Fruit fly (Drosophila melanogaster) whole organism, adult: ENCODE data around the gene CG18547.

ENCODE experiments used
- CG11617 ChIP-seq: fragments of 200-800 bp; sonication (Bioruptor generic); optimal IDR thresholded peaks from 2 replicates; lab custom pipeline; 2017; ENCODE audit warnings: mild to moderate bottlenecking, missing biosample characterization, missing genetic modification reagents, missing genetic modification characterization
- CG12768 ChIP-seq: fragments of 200-800 bp; sonication (Bioruptor generic); optimal IDR thresholded peaks from 2 replicates; lab custom pipeline; 2017; ENCODE audit warnings: missing biosample characterization, missing genetic modification characterization, mild to moderate bottlenecking, moderate library complexity, missing genetic modification reagents
- CG14711 ChIP-seq: fragments of 200-800 bp; sonication (Bioruptor generic); optimal IDR thresholded peaks from 2 replicates; lab custom pipeline; 2018; ENCODE audit warnings: missing biosample characterization, mild to moderate bottlenecking, missing genetic modification characterization, moderate library complexity
- CG1620 ChIP-seq: fragments of 200-800 bp; sonication (Bioruptor generic); optimal IDR thresholded peaks from 2 replicates; lab custom pipeline; 2016; ENCODE audit warnings: missing biosample characterization, missing genetic modification characterization
- CG33017 ChIP-seq: fragments of 200-800 bp; sonication (Bioruptor generic); optimal IDR thresholded peaks from 2 replicates; lab custom pipeline; 2018; ENCODE audit warnings: missing biosample characterization, mild to moderate bottlenecking, missing genetic modification characterization, moderate library complexity
- CG5204 ChIP-seq: fragments of 200-800 bp; sonication (Bioruptor generic); optimal IDR thresholded peaks from 2 replicates; lab custom pipeline; 2016; ENCODE audit warnings: missing biosample characterization, missing genetic modification characterization
- CG7045 ChIP-seq: fragments of 200-800 bp; sonication (Bioruptor generic); optimal IDR thresholded peaks from 2 replicates; lab custom pipeline; 2017; ENCODE audit warnings: missing biosample characterization, mild to moderate bottlenecking, missing genetic modification characterization
- CG7101 ChIP-seq: fragments of 200-800 bp; sonication (Bioruptor generic); optimal IDR thresholded peaks from 2 replicates; lab custom pipeline; 2018; ENCODE audit warnings: missing biosample characterization, mild to moderate bottlenecking, missing genetic modification characterization, moderate library complexity
- Clk ChIP-seq: fragments of 200-800 bp; sonication (Bioruptor generic); optimal IDR thresholded peaks from 2 replicates; lab custom pipeline; 2017; ENCODE audit warnings: missing biosample characterization, missing genetic modification characterization
- Crg-1 ChIP-seq: fragments of 200-800 bp; sonication (Bioruptor generic); optimal IDR thresholded peaks from 2 replicates; lab custom pipeline; 2016; ENCODE audit warnings: missing biosample characterization, missing genetic modification characterization
- Hr96 ChIP-seq: fragments of 200-800 bp; sonication (Bioruptor generic); optimal IDR thresholded peaks from 2 replicates; lab custom pipeline; 2016; ENCODE audit warnings: missing biosample characterization, missing genetic modification characterization
- Mnt ChIP-seq: fragments of 200-800 bp; sonication (Bioruptor generic); optimal IDR thresholded peaks from 2 replicates; lab custom pipeline; 2016; ENCODE audit warnings: missing biosample characterization, mild to moderate bottlenecking, missing genetic modification characterization
- bab1 ChIP-seq: fragments of 200-800 bp; sonication (Bioruptor generic); optimal IDR thresholded peaks from 3 replicates; lab custom pipeline; 2019; ENCODE audit warnings: missing biosample characterization, mild to moderate bottlenecking, missing genetic modification characterization, moderate library complexity
- cic ChIP-seq: fragments of 200-800 bp; sonication (Bioruptor generic); optimal IDR thresholded peaks from 2 replicates; lab custom pipeline; 2017; ENCODE audit warnings: missing biosample characterization, mild to moderate bottlenecking, missing genetic modification characterization, moderate library complexity
- cnc ChIP-seq, 2 experiments: fragments of >200 bp; optimal IDR thresholded peaks; 2 replicates each; lab custom pipeline; 2017
- kay ChIP-seq: fragments of 200-800 bp; sonication (Bioruptor generic); peaks from one replicate; lab custom pipeline; 2016; ENCODE audit warnings: missing biosample characterization, missing genetic modification characterization, borderline replicate concordance
- pad ChIP-seq: fragments of 200-800 bp; sonication (Bioruptor generic); optimal IDR thresholded peaks from 3 replicates; lab custom pipeline; 2017; ENCODE audit warnings: missing biosample characterization, missing genetic modification characterization, mild to moderate bottlenecking, moderate library complexity, missing genetic modification reagents
- tj ChIP-seq: fragments of 200-800 bp; sonication (Bioruptor generic); optimal IDR thresholded peaks from 3 replicates; lab custom pipeline; 2017; ENCODE audit warnings: missing biosample characterization, mild to moderate bottlenecking, missing genetic modification characterization, moderate library complexity
- toe ChIP-seq: fragments of 200-800 bp; sonication (Bioruptor generic); optimal IDR thresholded peaks from 2 replicates; lab custom pipeline; 2016; ENCODE audit warnings: missing biosample characterization, missing genetic modification characterization

The CG18547 gene

DNA sequence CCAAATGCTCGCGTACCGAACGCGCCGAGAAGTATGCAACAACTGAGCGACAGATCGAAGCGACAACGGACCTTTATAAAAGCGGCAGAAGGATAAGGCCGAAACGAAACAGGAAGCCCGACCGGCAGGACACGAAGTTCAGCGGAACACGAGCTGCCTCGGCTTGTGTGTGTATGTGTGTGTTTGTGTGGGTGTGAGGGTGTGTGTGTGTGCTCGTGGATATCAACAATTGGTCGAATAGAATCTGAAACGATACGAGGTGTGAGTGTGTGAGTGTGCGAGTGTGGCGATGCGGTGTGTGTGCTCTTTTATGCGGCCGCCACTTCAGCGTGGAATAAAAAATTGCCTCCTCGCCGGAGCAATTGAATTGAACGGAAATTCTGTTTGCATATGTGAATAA lies 25.2 kb upstream of the CG18547 start, which contains the start of gene Tk:
Gene Tk (minus strand): TSS at position 57 of the 400 bp plus-strand sequence.
- TF ChIP-seq Mnt (no peak), CG12768 (GFP tag; lab: Kevin White, UChicago) (no peak), toe (GFP tag; lab: Kevin White, UChicago) (no peak), Crg-1 (GFP tag; lab: Kevin White, UChicago) (no peak), cic (GFP tag; lab: Kevin White, UChicago) (no peak), tj (GFP tag; lab: Kevin White, UChicago) (no peak), CG33017 (tag; lab: Kevin White, UChicago) (no peak), Hr96 (GFP tag; lab: Kevin White, UChicago) (no peak), CG14711 (tag; lab: Kevin White, UChicago) (no peak), pad (GFP tag; lab: Kevin White, UChicago) (no peak), Clk (no peak), CG11617 (GFP tag; lab: Kevin White, UChicago) (no peak)

DNA sequence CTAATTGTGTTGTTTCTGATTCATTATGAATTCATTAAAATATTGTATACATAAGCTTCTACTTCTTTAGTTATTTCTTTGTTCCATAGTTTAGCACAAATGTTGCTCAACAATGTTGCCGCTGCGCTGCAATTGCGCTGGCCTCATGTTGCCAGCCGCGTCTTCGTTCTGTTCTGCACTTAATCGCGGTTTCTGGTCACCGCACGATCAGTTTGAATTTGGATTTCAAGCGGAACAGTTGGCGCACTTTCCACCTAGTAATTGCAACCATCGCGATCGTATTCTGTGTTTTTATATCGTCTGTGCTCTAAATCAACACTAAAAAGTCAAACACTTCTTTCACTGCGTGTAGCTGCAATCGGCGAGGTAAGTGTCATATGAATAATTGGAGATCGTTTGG lies 18.9 kb upstream of the CG18547 start, which contains the start of gene Ect3:
Gene Ect3 (plus strand): TSS at position 205 of the 400 bp plus-strand sequence.
- TF ChIP-seq toe (GFP tag; lab: Kevin White, UChicago) (no peak), tj (GFP tag; lab: Kevin White, UChicago) (peak; percentile 31)

dm6 chr3R:11998130-11998529 lies 17.9 kb upstream of the CG18547 start:
- no peak for TF ChIP-seq toe (GFP tag; lab: Kevin White, UChicago)
- no peak for TF ChIP-seq Clk
- TF ChIP-seq CG33017 (tag; lab: Kevin White, UChicago): no peak
- TF ChIP-seq CG12768 (GFP tag; lab: Kevin White, UChicago): no peak
- TF ChIP-seq Hr96 (GFP tag; lab: Kevin White, UChicago): no peak
- no peak for TF ChIP-seq CG7045 (GFP tag; lab: Kevin White, UChicago)
- TF ChIP-seq tj (GFP tag; lab: Kevin White, UChicago): no peak
- TF ChIP-seq CG11617 (GFP tag; lab: Kevin White, UChicago): no peak

- no peak for TF ChIP-seq CG7045 (GFP tag; lab: Kevin White, UChicago)
- peak; percentile 2 for TF ChIP-seq tj (GFP tag; lab: Kevin White, UChicago)
- peak; percentile 26 for TF ChIP-seq CG12768 (GFP tag; lab: Kevin White, UChicago)
Observed at dm6 chr3R:11992934-11993670, 12.9 kb upstream of the CG18547 start, which contains the start of gene mfas. mfas (minus strand) TSS chr3R:11993315.

DNA sequence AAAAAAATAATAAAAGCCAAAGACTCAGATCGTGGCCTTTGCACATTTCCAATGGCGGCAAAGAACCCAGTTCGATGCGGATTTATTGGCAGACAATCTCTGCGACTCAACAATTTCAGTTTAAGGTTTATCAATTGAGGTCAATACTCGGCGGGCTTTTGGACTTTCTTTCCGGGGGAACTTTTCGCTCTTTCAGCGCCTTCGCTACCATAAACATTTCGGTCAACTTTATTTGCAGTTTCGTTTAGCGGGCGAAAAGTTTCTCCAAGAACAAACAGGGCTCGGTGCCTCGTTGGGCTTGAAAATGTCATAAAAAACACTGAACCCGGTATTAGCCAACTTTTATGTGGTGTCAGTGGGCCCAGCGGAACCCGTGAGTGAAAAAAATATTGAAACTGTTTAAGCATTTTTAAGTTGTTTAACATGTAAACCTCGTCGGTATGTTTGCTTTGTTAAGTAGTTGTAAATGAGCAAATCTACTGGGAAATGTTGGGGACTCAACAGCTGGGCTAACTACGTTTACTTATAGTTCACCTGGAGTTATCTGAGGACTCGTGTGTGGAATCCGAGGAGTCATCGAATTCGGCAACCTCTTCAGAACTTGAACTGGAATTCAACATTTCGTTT lies 11.5 kb upstream of the CG18547 start:
- TF ChIP-seq CG7101 (tag; lab: Kevin White, UChicago) (no peak), pad (GFP tag; lab: Kevin White, UChicago) (no peak), CG1620 (GFP tag; lab: Kevin White, UChicago) (no peak), Hr96 (GFP tag; lab: Kevin White, UChicago) (no peak), Clk (no peak), CG14711 (tag; lab: Kevin White, UChicago) (no peak), kay (no peak), Crg-1 (GFP tag; lab: Kevin White, UChicago) (no peak), tj (GFP tag; lab: Kevin White, UChicago) (peak; percentile 64)

dm6 chr3R:11989996-11990395 lies 9.8 kb upstream of the CG18547 start:
- TF ChIP-seq tj (GFP tag; lab: Kevin White, UChicago) (peak; percentile 83), CG1620 (GFP tag; lab: Kevin White, UChicago) (no peak), kay (peak; percentile 62), CG11617 (GFP tag; lab: Kevin White, UChicago) (no peak), CG5204 (GFP tag; lab: Kevin White, UChicago) (no peak), Mnt (no peak), Crg-1 (GFP tag; lab: Kevin White, UChicago) (no peak), Hr96 (GFP tag; lab: Kevin White, UChicago) (no peak)

DNA sequence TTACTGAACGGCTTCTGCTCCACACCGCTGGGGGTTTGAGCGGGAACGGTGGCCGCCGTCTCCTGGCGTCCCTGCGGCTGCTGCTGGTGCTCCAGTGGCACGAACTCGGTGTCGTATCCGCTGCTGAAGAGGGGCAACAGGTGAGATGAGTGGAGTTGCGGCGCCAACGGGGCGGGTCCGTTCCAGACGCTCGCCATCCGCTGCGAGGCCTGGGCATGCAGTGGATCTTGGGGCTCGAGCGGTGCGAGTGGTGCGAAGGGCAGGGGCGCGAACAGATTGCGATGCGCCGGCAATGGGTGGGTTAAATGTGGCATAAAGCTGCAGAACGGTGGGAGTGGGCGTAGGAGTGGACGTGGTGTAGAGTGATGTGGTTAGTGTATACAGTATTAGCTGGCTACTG lies 9.0 kb upstream of the CG18547 start:
- TF ChIP-seq cic (GFP tag; lab: Kevin White, UChicago): no peak
- no peak for TF ChIP-seq CG14711 (tag; lab: Kevin White, UChicago)
- TF ChIP-seq CG1620 (GFP tag; lab: Kevin White, UChicago): no peak
- no peak for TF ChIP-seq Hr96 (GFP tag; lab: Kevin White, UChicago)
- no peak for TF ChIP-seq CG7101 (tag; lab: Kevin White, UChicago)
- TF ChIP-seq pad (GFP tag; lab: Kevin White, UChicago): no peak
- no peak for TF ChIP-seq Mnt
- TF ChIP-seq tj (GFP tag; lab: Kevin White, UChicago): no peak
- no peak for TF ChIP-seq CG33017 (tag; lab: Kevin White, UChicago)
- TF ChIP-seq toe (GFP tag; lab: Kevin White, UChicago): no peak
- no peak for TF ChIP-seq CG7045 (GFP tag; lab: Kevin White, UChicago)
- TF ChIP-seq CG5204 (GFP tag; lab: Kevin White, UChicago): no peak
- no peak for TF ChIP-seq bab1 (GFP tag; lab: Kevin White, UChicago)
- TF ChIP-seq Crg-1 (GFP tag; lab: Kevin White, UChicago): no peak
- no peak for TF ChIP-seq CG11617 (GFP tag; lab: Kevin White, UChicago)
- TF ChIP-seq kay: no peak
- no peak for TF ChIP-seq cnc (optimal IDR thresholded peaks at IDR 0.05; lab: Kevin White, UChicago)
